Fruit fly (Drosophila melanogaster): ENCODE measurements around the gene Hr39.

Gene Hr39

DNA sequence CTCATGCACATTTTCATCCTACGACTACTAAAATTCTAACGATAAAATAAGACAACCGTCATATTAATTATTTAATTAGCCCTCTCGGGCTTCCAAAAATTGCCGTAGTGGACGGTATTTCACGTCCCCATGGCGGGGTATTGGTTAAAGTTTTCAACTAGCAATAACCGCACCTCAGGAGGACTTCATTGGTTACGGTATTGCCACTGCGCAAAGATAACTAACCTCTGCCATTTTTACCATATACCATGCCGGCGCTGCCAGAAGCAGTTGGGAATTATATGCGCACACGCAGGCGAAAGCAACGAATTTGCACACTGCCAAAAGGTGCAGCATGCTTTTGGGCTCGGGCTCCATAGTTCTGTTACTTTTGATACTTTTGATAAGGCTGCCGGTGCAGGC is 22.1 kb upstream of the Hr39 start (continued):
- TF ChIP-seq tll (GFP tag; optimal IDR thresholded peaks at IDR 0.05) (no peak), CG2889 (GFP tag; IDR thresholded peaks at IDR 0.05) (0 out of 3 replicates have a peak, but pooled peaks have one; percentile 36), Antp (GFP tag; optimal IDR thresholded peaks at IDR 0.05) (peak; percentile 46), sens-2 (GFP tag; IDR thresholded peaks at IDR 0.05) (no peak), Tbp (GFP tag; optimal IDR thresholded peaks at IDR 0.05) (peak; percentile 36), CG16813 (GFP tag; IDR thresholded peaks at IDR 0.05; ENCODE audit: partially characterized antibody) (peak; percentile 32; the same call in 1 of the 3 replicates), Sox102F (GFP tag; optimal IDR thresholded peaks at IDR 0.05) (no peak), B-H1 (GFP tag; IDR thresholded peaks at IDR 0.05) (no peak; the same call in 2 of the 3 replicates), CG12942 (GFP tag; optimal IDR thresholded peaks at IDR 0.05) (peak; percentile 5), schlank (tag; optimal IDR thresholded peaks at IDR 0.05) (no peak), chif (GFP tag; optimal IDR thresholded peaks at IDR 0.05) (peak; percentile 3 to 54), CG3281 (GFP tag; optimal IDR thresholded peaks at IDR 0.05) (peak; percentile 30), CG14441 (GFP tag; IDR thresholded peaks at IDR 0.05) (0 out of 2 replicates have a peak, but pooled peaks have one; percentile 13), Ets97D (GFP tag; optimal IDR thresholded peaks at IDR 0.05) (peak; percentile 13), sim (GFP tag; IDR thresholded peaks at IDR 0.05) (no peak), Fer1 (GFP tag; optimal IDR thresholded peaks at IDR 0.05) (no peak), br (optimal IDR thresholded peaks at IDR 0.05) (no peak), HHEX (GFP tag; optimal IDR thresholded peaks at IDR 0.05) (peak; percentile 35), Atf-2 (GFP tag; optimal IDR thresholded peaks at IDR 0.05) (no peak), CG10979 (tag; optimal IDR thresholded peaks at IDR 0.05) (peak; percentile 5), Doc2 (GFP tag; IDR thresholded peaks at IDR 0.05) (no peak), Oli (tag; optimal IDR thresholded peaks at IDR 0.05) (no peak), Sry-β (GFP tag; optimal IDR thresholded peaks at IDR 0.05) (no peak), ssp (GFP tag; IDR thresholded peaks at IDR 0.05) (no peak), CG13775 (GFP tag; optimal IDR thresholded peaks at IDR 0.05) (peak; percentile 13), CG14710 (tag; optimal IDR thresholded peaks at IDR 0.05) (peak; percentile 21), tx (GFP tag; optimal IDR thresholded peaks at IDR 0.05) (peak; percentile 15), gcm (GFP tag; optimal IDR thresholded peaks at IDR 0.05) (no peak), Xbp1 (GFP tag; optimal IDR thresholded peaks at IDR 0.05) (peak; percentile 26), Sox100B (GFP tag; optimal IDR thresholded peaks at IDR 0.05) (no peak), CG11456 (GFP tag; IDR thresholded peaks at IDR 0.05) (peak; percentile 75), ac (GFP tag; optimal IDR thresholded peaks at IDR 0.05) (peak; percentile 0), pros (GFP tag; optimal IDR thresholded peaks at IDR 0.05) (peak; percentile 87), CG16863 (GFP tag; optimal IDR thresholded peaks at IDR 0.05) (peak; percentile 31), pnt (GFP tag; optimal IDR thresholded peaks at IDR 0.05) (peak; percentile 22), CG11085 (GFP tag; IDR thresholded peaks at IDR 0.05) (peak; percentile 42), CG10431 (GFP tag; optimal IDR thresholded peaks at IDR 0.05) (peak; percentile 22), CG1792 (GFP tag; optimal IDR thresholded peaks at IDR 0.05) (peak; percentile 16), CG12236 (GFP tag; optimal IDR thresholded peaks at IDR 0.05) (no peak), Xrp1 (GFP tag; IDR thresholded peaks at IDR 0.05) (peak; percentile 52), CG3065 (GFP tag; optimal IDR thresholded peaks at IDR 0.05) (no peak), Neu2 (GFP tag; optimal IDR thresholded peaks at IDR 0.05; ENCODE audit: borderline replicate concordance) (peak; percentile 2), CHES-1-like (GFP tag; optimal IDR thresholded peaks at IDR 0.05) (peak; percentile 40), zfh1 (GFP tag; IDR thresholded peaks at IDR 0.05) (peak; percentile 77; the same call in 2 of the 3 replicates), CG8765 (GFP tag; IDR thresholded peaks at IDR 0.05) (peak; percentile 41; the same call in 1 of the 2 replicates), sug (tag; optimal IDR thresholded peaks at IDR 0.05) (peak; percentile 64), Dip3 (GFP tag; optimal IDR thresholded peaks at IDR 0.05) (peak; percentile 29), lola (GFP tag; optimal IDR thresholded peaks at IDR 0.05) (peak in 1 of 3 experiments; percentile 3), CG3407 (GFP tag; optimal IDR thresholded peaks at IDR 0.05) (peak; percentile 31), CG16779 (GFP tag; IDR thresholded peaks at IDR 0.05) (0 out of 2 replicates have a peak, but pooled peaks have one; percentile 26), repo (GFP tag; optimal IDR thresholded peaks at IDR 0.05) (peak; percentile 46)
